Fruit fly (Drosophila melanogaster) whole organism, embryonic: ENCODE data around the gene CG7231.

Source experiments
- BEAF-32 ChIP-seq: fragments of 200-800 bp; sonication (Bioruptor generic); optimal IDR thresholded peaks from 3 replicates; lab custom pipeline; 2017; ENCODE audit warnings: missing biosample characterization, missing genetic modification characterization, mild to moderate bottlenecking, moderate library complexity, missing genetic modification reagents
- Bgb ChIP-seq: fragments of 200-800 bp; sonication (Bioruptor generic); IDR thresholded peaks from 2 replicates; pipeline ENCODE4 v1.3.6; 2022; ENCODE audit warnings: missing biosample characterization, missing genetic modification characterization; ENCODE audit not compliant: partially characterized antibody
- CG10147 ChIP-seq: fragments of 200-800 bp; sonication (Bioruptor generic); optimal IDR thresholded peaks from 2 replicates; lab custom pipeline; 2019; ENCODE audit warnings: missing biosample characterization, mild to moderate bottlenecking, missing genetic modification characterization, moderate library complexity
- CG11696 ChIP-seq: fragments of 200-800 bp; sonication (Bioruptor generic); IDR thresholded peaks from 2 replicates; pipeline ENCODE4 v1.3.6; 2022; ENCODE audit warnings: missing biosample characterization, missing genetic modification characterization
- CG1233 ChIP-seq: fragments of 200-800 bp; sonication (Bioruptor generic); optimal IDR thresholded peaks from 4 replicates; lab custom pipeline; 2018; ENCODE audit warnings: missing biosample characterization, mild to moderate bottlenecking, missing genetic modification characterization
- CG12659 ChIP-seq: fragments of 200-800 bp; sonication (Bioruptor generic); optimal IDR thresholded peaks from 3 replicates; lab custom pipeline; 2017; ENCODE audit warnings: mild to moderate bottlenecking, missing biosample characterization, missing genetic modification reagents, missing genetic modification characterization
- CG13424 ChIP-seq: fragments of 200-800 bp; sonication (Bioruptor generic); optimal IDR thresholded peaks from 2 replicates; lab custom pipeline; 2019; ENCODE audit warnings: missing biosample characterization, mild to moderate bottlenecking, missing genetic modification characterization, moderate library complexity
- CG13775 ChIP-seq: fragments of 200-800 bp; sonication (Bioruptor generic); optimal IDR thresholded peaks from 3 replicates; lab custom pipeline; 2017; ENCODE audit warnings: missing biosample characterization, mild to moderate bottlenecking, missing genetic modification characterization
- CG15479 ChIP-seq: fragments of 200-800 bp; sonication (Bioruptor generic); optimal IDR thresholded peaks from 3 replicates; lab custom pipeline; 2019; ENCODE audit warnings: missing biosample characterization, mild to moderate bottlenecking, missing genetic modification characterization, moderate library complexity
- CG15514 ChIP-seq: fragments of 200-800 bp; sonication (Bioruptor generic); optimal IDR thresholded peaks from 3 replicates; lab custom pipeline; 2017; ENCODE audit warnings: missing biosample characterization, missing genetic modification characterization, mild to moderate bottlenecking, moderate library complexity, missing genetic modification reagents
- CG1832 ChIP-seq: fragments of 200-800 bp; sonication (Bioruptor generic); optimal IDR thresholded peaks from 2 replicates; lab custom pipeline; 2017; ENCODE audit warnings: missing biosample characterization, mild to moderate bottlenecking, missing genetic modification characterization, inconsistent platforms
- CG2116 ChIP-seq: fragments of 200-800 bp; sonication (Bioruptor generic); optimal IDR thresholded peaks from 3 replicates; lab custom pipeline; 2018; ENCODE audit warnings: missing biosample characterization, mild to moderate bottlenecking, missing genetic modification characterization
- CG4282 ChIP-seq: fragments of 200-800 bp; sonication (Bioruptor generic); optimal IDR thresholded peaks from 2 replicates; lab custom pipeline; 2016; ENCODE audit warnings: missing biosample characterization, missing genetic modification characterization
- CG6765 ChIP-seq: fragments of 200-800 bp; sonication (Bioruptor generic); optimal IDR thresholded peaks from 3 replicates; lab custom pipeline; 2017; ENCODE audit warnings: missing biosample characterization, mild to moderate bottlenecking, missing genetic modification characterization
- CG8388 ChIP-seq: fragments of 200-800 bp; sonication (Bioruptor generic); optimal IDR thresholded peaks from 2 replicates; lab custom pipeline; 2019; ENCODE audit warnings: missing biosample characterization, mild to moderate bottlenecking, missing genetic modification characterization, moderate library complexity
- Dref ChIP-seq: fragments of 200-800 bp; sonication (Bioruptor generic); IDR thresholded peaks from 2 replicates; pipeline ENCODE4 v1.3.6; 2022; ENCODE audit warnings: missing biosample characterization, missing genetic modification characterization
- E2f2 ChIP-seq: fragments of 200-800 bp; sonication (Bioruptor generic); IDR thresholded peaks from 2 replicates; pipeline ENCODE4 v1.3.6; 2022; ENCODE audit warnings: missing biosample characterization, missing genetic modification characterization
- HHEX ChIP-seq: fragments of 200-800 bp; sonication (Bioruptor generic); optimal IDR thresholded peaks from 3 replicates; lab custom pipeline; 2017; ENCODE audit warnings: missing biosample characterization, mild to moderate bottlenecking, missing genetic modification characterization, missing genetic modification reagents
- HLH54F ChIP-seq: fragments of 200-800 bp; sonication (Bioruptor generic); optimal IDR thresholded peaks from 3 replicates; lab custom pipeline; 2016; ENCODE audit warnings: missing biosample characterization, missing genetic modification characterization
- HLHmδ ChIP-seq: fragments of 200-800 bp; sonication (Bioruptor generic); optimal IDR thresholded peaks from 2 replicates; lab custom pipeline; 2018; ENCODE audit warnings: missing biosample characterization, mild to moderate bottlenecking, missing genetic modification characterization, moderate library complexity
- Hand ChIP-seq: fragments of 200-800 bp; sonication (Bioruptor generic); optimal IDR thresholded peaks from 2 replicates; lab custom pipeline; 2017; ENCODE audit warnings: mild to moderate bottlenecking, missing biosample characterization, missing genetic modification reagents, missing genetic modification characterization
- Hr78 ChIP-seq, 2 experiments: fragments of 200-800 bp in 1 of 2; fragments of >200 bp in 1 of 2; sonication (Bioruptor generic) in 1 of 2; optimal IDR thresholded peaks; 2 replicates each; lab custom pipeline; 2017 to 2019; ENCODE audit warnings: missing biosample characterization in 2 of 2, missing genetic modification characterization in 2 of 2, mild to moderate bottlenecking in 1 of 2, moderate library complexity in 1 of 2
- NfI ChIP-seq: fragments of 200-800 bp; sonication (Bioruptor generic); optimal IDR thresholded peaks from 3 replicates; lab custom pipeline; 2018; ENCODE audit warnings: missing biosample characterization, mild to moderate bottlenecking, missing genetic modification characterization, moderate library complexity
- bab2 ChIP-seq: fragments of 200-800 bp; sonication (Bioruptor generic); optimal IDR thresholded peaks from 2 replicates; lab custom pipeline; 2016; ENCODE audit warnings: missing biosample characterization, missing genetic modification characterization
- br ChIP-seq: fragments of >200 bp; optimal IDR thresholded peaks from 2 replicates; lab custom pipeline; 2017
- bsh ChIP-seq, 2 experiments: fragments of 200-800 bp; sonication (Bioruptor generic); optimal IDR thresholded peaks; 2 replicates each; lab custom pipeline; 2017 to 2018; ENCODE audit warnings: mild to moderate bottlenecking in 2 of 2, missing biosample characterization in 2 of 2, missing genetic modification characterization in 2 of 2, moderate library complexity in 1 of 2
- ci ChIP-seq: fragments of 200-800 bp; sonication (Bioruptor generic); IDR thresholded peaks from 3 replicates; pipeline ENCODE4 v1.3.6; 2022; ENCODE audit warnings: missing biosample characterization, missing genetic modification characterization
- corto ChIP-seq: fragments of 200-800 bp; sonication (Bioruptor generic); optimal IDR thresholded peaks from 2 replicates; lab custom pipeline; 2016; ENCODE audit warnings: missing biosample characterization, mild to moderate bottlenecking, missing genetic modification characterization, moderate library complexity
- gcm ChIP-seq: fragments of 200-800 bp; sonication (Bioruptor generic); optimal IDR thresholded peaks from 2 replicates; lab custom pipeline; 2019; ENCODE audit warnings: missing biosample characterization, mild to moderate bottlenecking, missing genetic modification characterization, moderate library complexity
- hb ChIP-seq: fragments of 200-800 bp; sonication (Bioruptor generic); IDR thresholded peaks from 3 replicates; pipeline ENCODE4 v1.3.6; 2022; ENCODE audit warnings: missing biosample characterization, missing genetic modification characterization; ENCODE audit not compliant: partially characterized antibody
- hkb ChIP-seq, 2 experiments: fragments of 200-800 bp in 1 of 2; fragments of >200 bp in 1 of 2; sonication (Bioruptor generic) in 1 of 2; IDR thresholded peaks in 1 of 2; optimal IDR thresholded peaks in 1 of 2; 2 replicates each; pipeline versions ENCODE4 v1.3.6 to Lab custom; 2017 to 2022; ENCODE audit warnings: missing biosample characterization in 1 of 2, missing genetic modification characterization in 1 of 2
- mam ChIP-seq: fragments of 200-800 bp; sonication (Bioruptor generic); optimal IDR thresholded peaks from 3 replicates; lab custom pipeline; 2016; ENCODE audit warnings: missing biosample characterization, missing genetic modification characterization
- nerfin-1 ChIP-seq: fragments of 200-800 bp; sonication (Bioruptor generic); optimal IDR thresholded peaks from 3 replicates; lab custom pipeline; 2019; ENCODE audit warnings: missing biosample characterization, mild to moderate bottlenecking, missing genetic modification characterization, moderate library complexity
- nmo ChIP-seq: fragments of 200-800 bp; sonication (Bioruptor generic); optimal IDR thresholded peaks from 2 replicates; lab custom pipeline; 2018; ENCODE audit warnings: missing biosample characterization, mild to moderate bottlenecking, missing genetic modification characterization, moderate library complexity
- onecut ChIP-seq: fragments of 200-800 bp; sonication (Bioruptor generic); IDR thresholded peaks from 2 replicates; pipeline ENCODE4 v1.3.6; 2022; ENCODE audit warnings: missing biosample characterization, missing genetic modification characterization
- pfk ChIP-seq: fragments of 200-800 bp; sonication (Bioruptor generic); optimal IDR thresholded peaks from 2 replicates; lab custom pipeline; 2018; ENCODE audit warnings: missing biosample characterization, mild to moderate bottlenecking, missing genetic modification characterization, moderate library complexity
- phol ChIP-seq: fragments of 200-800 bp; sonication (Bioruptor generic); optimal IDR thresholded peaks from 3 replicates; lab custom pipeline; 2018; ENCODE audit warnings: missing biosample characterization, mild to moderate bottlenecking, missing genetic modification characterization, moderate library complexity
- prd ChIP-seq, 3 experiments: fragments of >200 bp in 2 of 3; fragments of 200-800 bp in 1 of 3; sonication (Bioruptor generic) in 1 of 3; optimal IDR thresholded peaks in 2 of 3; IDR thresholded peaks in 1 of 3; 2 replicates in 2 of 3; 3 replicates in 1 of 3; pipeline versions ENCODE4 v1.3.6 to Lab custom; 2017 to 2022; ENCODE audit warnings: missing biosample characterization in 1 of 3, missing genetic modification characterization in 1 of 3
- pzg ChIP-seq: fragments of 200-800 bp; sonication (Bioruptor generic); optimal IDR thresholded peaks from 3 replicates; lab custom pipeline; 2018; ENCODE audit warnings: missing biosample characterization, mild to moderate bottlenecking, missing genetic modification characterization, moderate library complexity
- rib ChIP-seq: fragments of 200-800 bp; sonication (Bioruptor generic); IDR thresholded peaks from 2 replicates; pipeline ENCODE4 v1.3.6; 2022; ENCODE audit warnings: missing biosample characterization, missing genetic modification characterization
- sens ChIP-seq: fragments of 200-800 bp; sonication (Bioruptor generic); peaks from one replicate; lab custom pipeline; 2016; ENCODE audit warnings: missing biosample characterization, missing genetic modification characterization
- sim ChIP-seq: fragments of 200-800 bp; sonication (Bioruptor generic); IDR thresholded peaks from 2 replicates; pipeline ENCODE4 v1.3.6; 2022; ENCODE audit warnings: missing biosample characterization, missing genetic modification characterization
- sr ChIP-seq: fragments of 200-800 bp; sonication (Bioruptor generic); IDR thresholded peaks from 3 replicates; pipeline ENCODE4 v1.3.6; 2022; ENCODE audit warnings: missing biosample characterization, missing genetic modification characterization
- trem ChIP-seq: fragments of 200-800 bp; optimal IDR thresholded peaks from 3 replicates; lab custom pipeline; 2019; ENCODE audit warnings: missing biosample characterization, mild to moderate bottlenecking, missing genetic modification characterization, moderate library complexity
- twi ChIP-seq: fragments of 200-800 bp; optimal IDR thresholded peaks from 2 replicates; lab custom pipeline; 2019; ENCODE audit warnings: missing biosample characterization, mild to moderate bottlenecking, missing genetic modification characterization, moderate library complexity
- tx ChIP-seq: fragments of 200-800 bp; sonication (Bioruptor generic); optimal IDR thresholded peaks from 2 replicates; lab custom pipeline; 2016; ENCODE audit warnings: missing biosample characterization, missing genetic modification characterization
- unc-4 ChIP-seq: fragments of 200-800 bp; sonication (Bioruptor generic); IDR thresholded peaks from 2 replicates; pipeline ENCODE4 v1.3.6; 2022; ENCODE audit warnings: missing biosample characterization, missing genetic modification characterization; ENCODE audit not compliant: partially characterized antibody
- yki ChIP-seq: fragments of >200 bp; optimal IDR thresholded peaks from 3 replicates; lab custom pipeline; 2018

Gene CG7231

DNA sequence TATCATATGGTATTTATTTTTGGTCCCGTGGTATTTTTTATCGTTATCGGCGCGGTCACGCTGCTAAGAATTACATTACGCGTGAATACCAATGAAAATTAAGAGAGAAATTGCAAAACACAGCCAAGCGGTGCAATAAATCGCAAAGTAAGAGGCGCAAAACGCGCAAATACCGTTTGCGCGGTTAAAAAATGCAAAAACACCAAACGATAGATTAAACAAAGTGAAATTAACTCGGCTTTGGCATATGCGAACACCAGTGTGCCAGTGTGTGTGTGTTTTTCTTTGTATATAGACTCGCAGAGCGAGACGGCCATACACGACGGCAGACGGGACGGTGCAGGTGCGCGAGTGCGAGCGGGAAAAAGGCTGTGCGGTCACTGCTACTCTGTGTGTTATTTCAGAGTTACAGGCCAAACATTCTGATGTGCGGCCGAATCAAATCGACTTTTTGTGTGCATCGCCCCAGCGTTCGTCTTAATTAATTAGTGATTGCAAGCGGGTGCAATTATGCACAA is 47.0 kb downstream of the CG7231 start, which contains the start of gene Cka (continued):
- TF ChIP-seq yki (lab: Kevin White, UChicago) = no peak
- TF ChIP-seq prd (optimal IDR thresholded peaks at IDR 0.05; lab: Kevin White, UChicago) = no peak
- TF ChIP-seq prd (GFP tag; IDR thresholded peaks at IDR 0.05; lab: Robert Waterston, UW) = peak; percentile 41; the same call in 1 of the 3 replicates
- peak; percentile 51 for TF ChIP-seq CG12659 (GFP tag; lab: Kevin White, UChicago)
- TF ChIP-seq br = no peak
- peak; percentile 59 for TF ChIP-seq pzg (GFP tag; lab: Kevin White, UChicago)
- no peak for TF ChIP-seq onecut
- TF ChIP-seq CG6765 (GFP tag; lab: Kevin White, UChicago) = no peak
- peak; percentile 48; the same call in 2 of the 3 replicates for TF ChIP-seq ci (GFP tag; lab: Robert Waterston, UW)
- TF ChIP-seq CG4282 (GFP tag; lab: Kevin White, UChicago) = peak; percentile 17
- peak; percentile 80 for TF ChIP-seq nerfin-1 (tag; lab: Kevin White, UChicago)
- TF ChIP-seq sens (GFP tag; lab: Kevin White, UChicago) = peak; percentile 41
- TF ChIP-seq CG10147 = peak; percentile 21
- no peak for TF ChIP-seq bab2 (GFP tag; lab: Kevin White, UChicago)
- peak; percentile 92 for TF ChIP-seq CG15479 (GFP tag; lab: Kevin White, UChicago)
- TF ChIP-seq pfk (GFP tag; lab: Kevin White, UChicago) = peak; percentile 3
- TF ChIP-seq CG2116 (GFP tag; lab: Kevin White, UChicago) = no peak
- no peak for TF ChIP-seq hb (GFP tag; lab: Robert Waterston, UW)
- TF ChIP-seq Hand (GFP tag; lab: Kevin White, UChicago) = peak; percentile 2
- peak; percentile 54 for TF ChIP-seq HLHmδ (GFP tag; lab: Kevin White, UChicago)
- peak; percentile 34 for TF ChIP-seq NfI (GFP tag; lab: Kevin White, UChicago)
- 0 out of 2 replicates have a peak, but pooled peaks have one; percentile 11 for TF ChIP-seq unc-4
- peak; percentile 35 for TF ChIP-seq nmo (GFP tag; lab: Kevin White, UChicago)
- TF ChIP-seq CG1832 (GFP tag; lab: Kevin White, UChicago) = peak; percentile 97
- no peak for TF ChIP-seq HLH54F (GFP tag; lab: Kevin White, UChicago)
- TF ChIP-seq Dref (GFP tag; lab: Robert Waterston, UW) = peak; percentile 41; the same call in 1 of the 2 replicates
- 0 out of 3 replicates have a peak, but pooled peaks have one; percentile 12 for TF ChIP-seq sr (GFP tag; lab: Robert Waterston, UW)
- TF ChIP-seq CG15514 (GFP tag; lab: Kevin White, UChicago) = peak; percentile 12
- no peak for TF ChIP-seq trem
- TF ChIP-seq CG13775 (GFP tag; lab: Kevin White, UChicago) = no peak
- TF ChIP-seq tx (GFP tag; lab: Kevin White, UChicago) = no peak
- TF ChIP-seq BEAF-32 = peak; percentile 25
- peak; percentile 23 for TF ChIP-seq CG1233
- no peak for TF ChIP-seq mam (GFP tag; lab: Kevin White, UChicago)
- peak; percentile 18 for TF ChIP-seq CG13424
- no peak for TF ChIP-seq Hr78 (GFP tag; optimal IDR thresholded peaks at IDR 0.05; lab: Kevin White, UChicago)
- TF ChIP-seq corto = no peak
- no peak for TF ChIP-seq CG8388 (GFP tag; lab: Kevin White, UChicago)
- peak; percentile 18; the same call in 1 of the 2 replicates for TF ChIP-seq E2f2 (GFP tag; lab: Robert Waterston, UW)
- peak; percentile 61; the same call in 1 of the 2 replicates for TF ChIP-seq Bgb
- TF ChIP-seq rib (GFP tag; lab: Robert Waterston, UW) = peak; percentile 69
- TF ChIP-seq bsh (GFP tag; optimal IDR thresholded peaks at IDR 0.05; lab: Kevin White, UChicago) = peak in 1 of 2 experiments; percentile 15
- TF ChIP-seq phol (tag; lab: Kevin White, UChicago) = peak; percentile 7
- TF ChIP-seq sim (GFP tag; lab: Robert Waterston, UW) = peak; percentile 13; the same call in 1 of the 2 replicates
- no peak for TF ChIP-seq CG11696 (GFP tag; lab: Robert Waterston, UW)
- peak; percentile 44 for TF ChIP-seq gcm (GFP tag; lab: Kevin White, UChicago)
- TF ChIP-seq HHEX (GFP tag; lab: Kevin White, UChicago) = peak; percentile 16
- TF ChIP-seq twi (tag; lab: Kevin White, UChicago) = peak; percentile 12
- TF ChIP-seq hkb (optimal IDR thresholded peaks at IDR 0.05; lab: Kevin White, UChicago) = peak; percentile 59
- no peak for TF ChIP-seq hkb (GFP tag; IDR thresholded peaks at IDR 0.05; lab: Robert Waterston, UW)
